Fruit fly (Drosophila melanogaster) whole organism, adult: ENCODE data around the gene CG10237.

Source experiments
- CG11617 ChIP-seq: fragments of 200-800 bp; sonication (Bioruptor generic); optimal IDR thresholded peaks from 2 replicates; lab custom pipeline; 2017; ENCODE audit warnings: mild to moderate bottlenecking, missing biosample characterization, missing genetic modification reagents, missing genetic modification characterization
- CG12768 ChIP-seq: fragments of 200-800 bp; sonication (Bioruptor generic); optimal IDR thresholded peaks from 2 replicates; lab custom pipeline; 2017; ENCODE audit warnings: missing biosample characterization, missing genetic modification characterization, mild to moderate bottlenecking, moderate library complexity, missing genetic modification reagents
- CG14711 ChIP-seq: fragments of 200-800 bp; sonication (Bioruptor generic); optimal IDR thresholded peaks from 2 replicates; lab custom pipeline; 2018; ENCODE audit warnings: missing biosample characterization, mild to moderate bottlenecking, missing genetic modification characterization, moderate library complexity
- CG1620 ChIP-seq: fragments of 200-800 bp; sonication (Bioruptor generic); optimal IDR thresholded peaks from 2 replicates; lab custom pipeline; 2016; ENCODE audit warnings: missing biosample characterization, missing genetic modification characterization
- CG33017 ChIP-seq: fragments of 200-800 bp; sonication (Bioruptor generic); optimal IDR thresholded peaks from 2 replicates; lab custom pipeline; 2018; ENCODE audit warnings: missing biosample characterization, mild to moderate bottlenecking, missing genetic modification characterization, moderate library complexity
- CG5204 ChIP-seq: fragments of 200-800 bp; sonication (Bioruptor generic); optimal IDR thresholded peaks from 2 replicates; lab custom pipeline; 2016; ENCODE audit warnings: missing biosample characterization, missing genetic modification characterization
- CG7045 ChIP-seq: fragments of 200-800 bp; sonication (Bioruptor generic); optimal IDR thresholded peaks from 2 replicates; lab custom pipeline; 2017; ENCODE audit warnings: missing biosample characterization, mild to moderate bottlenecking, missing genetic modification characterization
- CG7101 ChIP-seq: fragments of 200-800 bp; sonication (Bioruptor generic); optimal IDR thresholded peaks from 2 replicates; lab custom pipeline; 2018; ENCODE audit warnings: missing biosample characterization, mild to moderate bottlenecking, missing genetic modification characterization, moderate library complexity
- Clk ChIP-seq: fragments of 200-800 bp; sonication (Bioruptor generic); optimal IDR thresholded peaks from 2 replicates; lab custom pipeline; 2017; ENCODE audit warnings: missing biosample characterization, missing genetic modification characterization
- Crg-1 ChIP-seq: fragments of 200-800 bp; sonication (Bioruptor generic); optimal IDR thresholded peaks from 2 replicates; lab custom pipeline; 2016; ENCODE audit warnings: missing biosample characterization, missing genetic modification characterization
- Mnt ChIP-seq: fragments of 200-800 bp; sonication (Bioruptor generic); optimal IDR thresholded peaks from 2 replicates; lab custom pipeline; 2016; ENCODE audit warnings: missing biosample characterization, mild to moderate bottlenecking, missing genetic modification characterization
- bab1 ChIP-seq: fragments of 200-800 bp; sonication (Bioruptor generic); optimal IDR thresholded peaks from 3 replicates; lab custom pipeline; 2019; ENCODE audit warnings: missing biosample characterization, mild to moderate bottlenecking, missing genetic modification characterization, moderate library complexity
- cic ChIP-seq: fragments of 200-800 bp; sonication (Bioruptor generic); optimal IDR thresholded peaks from 2 replicates; lab custom pipeline; 2017; ENCODE audit warnings: missing biosample characterization, mild to moderate bottlenecking, missing genetic modification characterization, moderate library complexity
- cnc ChIP-seq, 2 experiments: fragments of >200 bp; optimal IDR thresholded peaks; 2 replicates each; lab custom pipeline; 2017
- kay ChIP-seq: fragments of 200-800 bp; sonication (Bioruptor generic); peaks from one replicate; lab custom pipeline; 2016; ENCODE audit warnings: missing biosample characterization, missing genetic modification characterization, borderline replicate concordance
- ovo ChIP-seq: fragments of 200-800 bp; sonication (Bioruptor generic); optimal IDR thresholded peaks from 2 replicates; lab custom pipeline; 2016; ENCODE audit warnings: missing biosample characterization, missing genetic modification characterization
- pad ChIP-seq: fragments of 200-800 bp; sonication (Bioruptor generic); optimal IDR thresholded peaks from 3 replicates; lab custom pipeline; 2017; ENCODE audit warnings: missing biosample characterization, missing genetic modification characterization, mild to moderate bottlenecking, moderate library complexity, missing genetic modification reagents
- tj ChIP-seq: fragments of 200-800 bp; sonication (Bioruptor generic); optimal IDR thresholded peaks from 3 replicates; lab custom pipeline; 2017; ENCODE audit warnings: missing biosample characterization, mild to moderate bottlenecking, missing genetic modification characterization, moderate library complexity
- toe ChIP-seq: fragments of 200-800 bp; sonication (Bioruptor generic); optimal IDR thresholded peaks from 2 replicates; lab custom pipeline; 2016; ENCODE audit warnings: missing biosample characterization, missing genetic modification characterization

Gene CG10237

dm6 chr2L:19442627-19443026 lies at the start of gene CG10237:
TSS of gene CG10237 (minus strand) at chr2L:19442727.
- TF ChIP-seq CG12768 (GFP tag; lab: Kevin White, UChicago), result peak; percentile 60
- TF ChIP-seq cic (GFP tag; lab: Kevin White, UChicago), result no peak
- no peak for TF ChIP-seq toe (GFP tag; lab: Kevin White, UChicago)

dm6 chr2L:19489997-19490461 lies 47.5 kb upstream of the CG10237 start, which contains the start of the genes CG10194 and CG18094:
TSS of gene CG10194 (minus strand) at chr2L:19490104.
TSS of gene CG18094 (plus strand) at chr2L:19490262.
- no peak for TF ChIP-seq CG1620 (GFP tag; lab: Kevin White, UChicago)
- TF ChIP-seq CG33017 (tag; lab: Kevin White, UChicago), result peak; percentile 84
- no peak for TF ChIP-seq toe (GFP tag; lab: Kevin White, UChicago)
- TF ChIP-seq bab1, result peak; percentile 88
- peak; percentile 18 for TF ChIP-seq cic (GFP tag; lab: Kevin White, UChicago)
- TF ChIP-seq tj (GFP tag; lab: Kevin White, UChicago), result peak; percentile 51
- TF ChIP-seq CG14711, result peak; percentile 69
- peak; percentile 36 for TF ChIP-seq Mnt (GFP tag; lab: Kevin White, UChicago)
- peak; percentile 68 for TF ChIP-seq CG7101 (tag; lab: Kevin White, UChicago)
- TF ChIP-seq kay, result no peak
- TF ChIP-seq CG12768 (GFP tag; lab: Kevin White, UChicago), result peak; percentile 69
- TF ChIP-seq CG11617, result peak; percentile 60

- TF ChIP-seq pad (no peak), kay (no peak), bab1 (no peak)
Measured at dm6 chr2L:19487190-19487589, 44.7 kb upstream of the CG10237 start, which contains the start of gene CG13083. TSS of gene CG13083 (plus strand) at chr2L:19487490.

- TF ChIP-seq Mnt (GFP tag; lab: Kevin White, UChicago) (no peak), ovo (no peak), toe (GFP tag; lab: Kevin White, UChicago) (no peak), CG7101 (tag; lab: Kevin White, UChicago) (no peak)
Measured at dm6 chr2L:19484539-19484938, 42.0 kb upstream of the CG10237 start, which contains the start of the genes CG10195 and CG13084. TSS of gene CG10195 (minus strand) at chr2L:19484705. TSS of gene CG13084 (plus strand) at chr2L:19484930.

dm6 chr2L:19480406-19481334 lies 38.1 kb upstream of the CG10237 start:
- TF ChIP-seq kay, result no peak
- TF ChIP-seq pad, result no peak
- no peak for TF ChIP-seq Clk
- TF ChIP-seq CG12768 (GFP tag; lab: Kevin White, UChicago), result no peak

- TF ChIP-seq CG5204 (GFP tag; lab: Kevin White, UChicago), result no peak
- TF ChIP-seq CG1620 (GFP tag; lab: Kevin White, UChicago), result no peak
- TF ChIP-seq ovo, result no peak
- TF ChIP-seq toe (GFP tag; lab: Kevin White, UChicago), result no peak
- no peak for TF ChIP-seq CG7101 (tag; lab: Kevin White, UChicago)
- peak; percentile 74 for TF ChIP-seq pad
- no peak for TF ChIP-seq Crg-1 (GFP tag; lab: Kevin White, UChicago)
- TF ChIP-seq CG12768 (GFP tag; lab: Kevin White, UChicago), result no peak
- no peak for TF ChIP-seq CG33017 (tag; lab: Kevin White, UChicago)
- TF ChIP-seq bab1, result no peak
- peak; percentile 98 for TF ChIP-seq tj (GFP tag; lab: Kevin White, UChicago)
- no peak for TF ChIP-seq CG14711
Measured at dm6 chr2L:19479249-19479984, 36.9 kb upstream of the CG10237 start.

- TF ChIP-seq CG1620 (GFP tag; lab: Kevin White, UChicago) (no peak), tj (GFP tag; lab: Kevin White, UChicago) (peak; percentile 100), CG33017 (tag; lab: Kevin White, UChicago) (no peak), pad (no peak), CG7045 (GFP tag; lab: Kevin White, UChicago) (no peak), cnc (optimal IDR thresholded peaks at IDR 0.05; lab: Kevin White, UChicago) (no peak), kay (peak; percentile 41), CG14711 (no peak), Crg-1 (GFP tag; lab: Kevin White, UChicago) (no peak), Mnt (GFP tag; lab: Kevin White, UChicago) (peak; percentile 7)
Measured at dm6 chr2L:19473397-19474009, 31.0 kb upstream of the CG10237 start.
